Fruit fly (Drosophila melanogaster): ENCODE data around the gene kug.

kug gene

DNA sequence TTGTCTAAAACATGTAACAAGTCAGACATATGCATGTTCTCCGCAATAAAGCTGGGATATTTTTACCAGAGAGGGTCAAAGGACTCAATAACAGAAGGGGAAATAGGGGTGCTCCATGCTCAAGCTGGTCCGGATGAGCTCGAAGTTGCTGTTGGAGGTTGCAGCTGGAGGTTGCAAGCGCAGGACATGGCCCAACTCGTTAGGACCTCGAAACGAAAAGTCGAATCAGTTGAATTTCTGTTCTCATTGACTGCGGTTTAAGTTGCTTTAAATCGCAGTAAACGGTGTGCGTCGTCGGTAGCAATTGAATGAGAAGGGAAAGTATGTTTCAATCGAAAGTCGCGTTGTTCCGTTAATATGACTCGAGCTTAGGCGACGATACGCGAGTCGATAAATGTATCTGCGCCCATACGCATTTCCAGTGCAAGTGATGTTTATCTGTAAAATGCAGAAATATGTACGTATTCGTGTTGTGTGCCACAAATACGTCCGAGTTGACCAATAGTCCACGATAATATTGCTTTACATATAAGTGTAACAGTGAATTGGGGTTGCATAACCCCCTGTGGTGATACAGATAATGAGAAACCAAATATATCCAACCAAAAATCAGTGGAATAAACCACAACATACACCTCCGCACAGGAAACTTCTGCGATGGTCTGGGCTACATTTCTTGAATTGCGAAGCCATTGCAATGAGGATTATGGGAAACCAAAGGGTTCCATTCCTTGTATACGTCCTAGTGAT, at the start of gene kug:
Gene kug, plus strand, starts transcription at position 269 of the 750 bp plus-strand sequence.
- TF ChIP-seq CG8632 (GFP tag; optimal IDR thresholded peaks at IDR 0.05) (no peak), CG3919 (GFP tag; optimal IDR thresholded peaks at IDR 0.05) (no peak), CG7368 (GFP tag; optimal IDR thresholded peaks at IDR 0.05) (no peak), lz (GFP tag; optimal IDR thresholded peaks at IDR 0.05) (no peak), vri (GFP tag; optimal IDR thresholded peaks at IDR 0.05) (no peak), fd85E (GFP tag; optimal IDR thresholded peaks at IDR 0.05) (no peak), Hr4 (GFP tag; optimal IDR thresholded peaks at IDR 0.05) (no peak), CG6792 (GFP tag; optimal IDR thresholded peaks at IDR 0.05) (no peak), CG11294 (GFP tag; IDR thresholded peaks at IDR 0.05) (no peak), CG8119 (GFP tag; IDR thresholded peaks at IDR 0.05) (no peak)

DNA sequence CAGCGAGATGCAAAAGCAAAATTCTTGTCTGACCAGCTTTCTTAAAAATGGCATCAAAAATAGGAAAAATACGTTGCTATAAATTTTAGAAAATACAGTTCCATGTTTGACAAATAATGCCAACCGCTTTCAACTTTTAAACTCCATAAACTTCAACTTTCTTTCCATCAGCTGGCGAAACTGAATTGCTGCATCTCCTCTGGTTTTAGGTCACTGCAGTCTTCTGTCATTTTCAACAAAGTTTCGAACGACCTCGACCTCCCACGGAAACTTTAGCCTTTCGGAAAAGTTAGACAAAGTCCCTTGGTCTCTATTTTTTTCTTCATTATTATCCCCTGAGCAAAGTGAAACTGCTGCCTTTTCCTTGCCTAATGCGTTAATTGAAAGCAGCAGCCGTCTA, 49.4 kb upstream of the kug start, which contains the start of gene CG42263:
Gene CG42263, minus strand, starts transcription at position 101 of the 400 bp plus-strand sequence.
- TF ChIP-seq vri (GFP tag; optimal IDR thresholded peaks at IDR 0.05) = no peak

DNA sequence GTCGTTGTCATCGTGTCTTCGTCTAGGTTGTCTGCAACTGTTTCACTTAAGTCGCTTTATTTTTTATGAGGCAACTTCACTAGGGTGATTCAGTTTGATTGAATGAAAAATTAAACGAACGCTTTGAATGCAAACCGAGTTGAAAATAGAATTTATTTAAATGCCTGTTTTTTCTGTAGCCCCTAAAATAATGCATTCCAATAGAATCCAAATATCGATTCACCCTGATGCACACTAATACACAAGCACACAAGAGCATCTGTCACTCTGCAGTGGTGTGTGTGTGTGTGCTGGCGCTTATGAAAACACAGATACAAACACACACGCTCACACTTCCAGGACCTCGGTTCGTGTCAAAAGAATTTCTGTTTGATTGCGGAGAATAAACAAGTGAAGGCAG, 43.3 kb upstream of the kug start:
- TF ChIP-seq CG31627 (GFP tag; optimal IDR thresholded peaks at IDR 0.05) (peak; percentile 1), esn (GFP tag; optimal IDR thresholded peaks at IDR 0.05) (no peak), Eip93F (GFP tag; optimal IDR thresholded peaks at IDR 0.05) (no peak), salr (GFP tag; optimal IDR thresholded peaks at IDR 0.05) (no peak), CG8632 (GFP tag; optimal IDR thresholded peaks at IDR 0.05) (peak; percentile 28), Eip78C (GFP tag) (peak; percentile 75), CG6163 (GFP tag; IDR thresholded peaks at IDR 0.05) (no peak), CG34406 (GFP tag; optimal IDR thresholded peaks at IDR 0.05) (no peak), svp (GFP tag) (peak; percentile 41), CG11762 (GFP tag; optimal IDR thresholded peaks at IDR 0.05; ENCODE audit: insufficient read depth) (no peak), fd59A (GFP tag; optimal IDR thresholded peaks at IDR 0.05) (peak; percentile 44), OdsH (GFP tag; optimal IDR thresholded peaks at IDR 0.05) (peak; percentile 12), CG16779 (tag; optimal IDR thresholded peaks at IDR 0.05) (peak; percentile 8), ss (GFP tag; optimal IDR thresholded peaks at IDR 0.05) (peak in 1 of 2 experiments; percentile 51), lz (GFP tag; optimal IDR thresholded peaks at IDR 0.05) (peak; percentile 15), Sox14 (GFP tag; optimal IDR thresholded peaks at IDR 0.05) (peak; percentile 5), CG11902 (GFP tag; optimal IDR thresholded peaks at IDR 0.05) (no peak), Met (GFP tag; optimal IDR thresholded peaks at IDR 0.05) (peak; percentile 23), Hr4 (GFP tag; optimal IDR thresholded peaks at IDR 0.05) (peak; percentile 39), Ets96B (tag; optimal IDR thresholded peaks at IDR 0.05) (peak; percentile 51), dsx (GFP tag; optimal IDR thresholded peaks at IDR 0.05; ENCODE audit: poor library complexity, severe bottlenecking) (peak; percentile 20), pdm3 (GFP tag; optimal IDR thresholded peaks at IDR 0.05) (peak; percentile 39), CG6792 (GFP tag; optimal IDR thresholded peaks at IDR 0.05) (peak; percentile 17), spab (GFP tag; optimal IDR thresholded peaks at IDR 0.05) (peak; percentile 40), CG9139 (GFP tag; optimal IDR thresholded peaks at IDR 0.05) (peak; percentile 6), net (GFP tag; optimal IDR thresholded peaks at IDR 0.05) (peak; percentile 28), CG10631 (GFP tag; optimal IDR thresholded peaks at IDR 0.05) (peak; percentile 36), acj6 (GFP tag; optimal IDR thresholded peaks at IDR 0.05) (peak; percentile 14), Sox102F (GFP tag; optimal IDR thresholded peaks at IDR 0.05) (peak; percentile 7), CG6808 (GFP tag; optimal IDR thresholded peaks at IDR 0.05) (peak; percentile 2), CG32006 (GFP tag; optimal IDR thresholded peaks at IDR 0.05) (peak; percentile 25), CG8119 (GFP tag; IDR thresholded peaks at IDR 0.05) (peak; percentile 44; the same call in 2 of the 3 replicates), achi (GFP tag; optimal IDR thresholded peaks at IDR 0.05) (peak; percentile 36)

Measured in whole organism, prepupa.